Fruit fly (Drosophila melanogaster) whole organism, wandering third instar larva: ENCODE results near the gene mRpL12.

Source experiments
- Abd-B ChIP-seq: fragments of >200 bp; optimal IDR thresholded peaks from 2 replicates; lab custom pipeline; 2017; ENCODE audit warnings: missing biosample characterization, missing genetic modification characterization
- CG32264 ChIP-seq: fragments of 200-800 bp; sonication (Bioruptor generic); optimal IDR thresholded peaks from 2 replicates; lab custom pipeline; 2016; ENCODE audit warnings: missing biosample characterization, missing genetic modification characterization
- CG9705 ChIP-seq: fragments of 200-800 bp; sonication (Bioruptor generic); optimal IDR thresholded peaks from 2 replicates; lab custom pipeline; 2018; ENCODE audit warnings: missing biosample characterization, mild to moderate bottlenecking, missing genetic modification characterization
- CrebA ChIP-seq: fragments of 200-800 bp; sonication (Bioruptor generic); optimal IDR thresholded peaks from 2 replicates; lab custom pipeline; 2016; ENCODE audit warnings: missing biosample characterization, mild to moderate bottlenecking, missing genetic modification characterization, borderline replicate concordance
- Dfd ChIP-seq: fragments of >200 bp; optimal IDR thresholded peaks from 2 replicates; lab custom pipeline; 2017; ENCODE audit warnings: missing biosample characterization, missing genetic modification characterization
- Dif ChIP-seq: fragments of 200-275, 200-300 bp; sonication (Bioruptor generic); optimal IDR thresholded peaks from 2 replicates; lab custom pipeline; 2018; ENCODE audit warnings: missing biosample characterization, missing genetic modification characterization; ENCODE audit not compliant: partially characterized antibody
- GATAd ChIP-seq: sonication (Bioruptor generic); optimal IDR thresholded peaks from 2 replicates; lab custom pipeline; 2016; ENCODE audit warnings: missing biosample characterization, missing genetic modification characterization
- HLH106 ChIP-seq: fragments of 200-800 bp; optimal IDR thresholded peaks from 3 replicates; lab custom pipeline; 2019; ENCODE audit warnings: missing biosample characterization, mild to moderate bottlenecking, missing genetic modification characterization, moderate library complexity
- Hnf4 ChIP-seq: fragments of 200-800 bp; sonication (Bioruptor generic); optimal IDR thresholded peaks from 2 replicates; lab custom pipeline; 2016; ENCODE audit warnings: missing biosample characterization, mild to moderate bottlenecking, missing genetic modification characterization
- Hr78 ChIP-seq: fragments of >200 bp; optimal IDR thresholded peaks from 2 replicates; lab custom pipeline; 2017; ENCODE audit warnings: missing biosample characterization, missing genetic modification characterization
- Hr83 ChIP-seq: fragments of 200-300 bp; sonication (Bioruptor generic); optimal IDR thresholded peaks from 2 replicates; lab custom pipeline; 2016; ENCODE audit warnings: missing biosample characterization, mild to moderate bottlenecking, missing genetic modification characterization, moderate library complexity; ENCODE audit not compliant: poor library complexity, severe bottlenecking
- Jra ChIP-seq: sonication (Bioruptor generic); optimal IDR thresholded peaks from 2 replicates; lab custom pipeline; 2016; ENCODE audit warnings: missing biosample characterization, missing genetic modification characterization
- Mio ChIP-seq: sonication (Bioruptor generic); optimal IDR thresholded peaks from 2 replicates; lab custom pipeline; 2016; ENCODE audit warnings: missing biosample characterization, missing genetic modification characterization
- Myc ChIP-seq: fragments of >200 bp; optimal IDR thresholded peaks from 2 replicates; lab custom pipeline; 2017
- N ChIP-seq: fragments of >200 bp; optimal IDR thresholded peaks from 2 replicates; lab custom pipeline; 2018; ENCODE audit warnings: missing biosample characterization, missing external identifiers, missing genetic modification characterization
- OdsH ChIP-seq: fragments of 200-800 bp; sonication (Bioruptor generic); optimal IDR thresholded peaks from 2 replicates; lab custom pipeline; 2016; ENCODE audit warnings: missing biosample characterization, mild to moderate bottlenecking, missing genetic modification characterization
- Rel ChIP-seq, 2 experiments: fragments of 200-800 bp; sonication (Bioruptor generic) in 1 of 2; optimal IDR thresholded peaks; 2 replicates in 1 of 2; 3 replicates in 1 of 2; lab custom pipeline; 2016 to 2019; ENCODE audit warnings: mild to moderate bottlenecking in 2 of 2, missing biosample characterization in 2 of 2, missing genetic modification characterization in 2 of 2, moderate library complexity in 1 of 2
- Sp1 ChIP-seq: fragments of 200-800 bp; sonication (Bioruptor generic); optimal IDR thresholded peaks from 3 replicates; lab custom pipeline; 2019; ENCODE audit warnings: missing biosample characterization, mild to moderate bottlenecking, missing genetic modification characterization, moderate library complexity
- Vsx2 ChIP-seq: fragments of 200-300, 225-300 bp; sonication (Bioruptor generic); optimal IDR thresholded peaks from 2 replicates; lab custom pipeline; 2018; ENCODE audit warnings: missing biosample characterization, missing genetic modification characterization; ENCODE audit not compliant: partially characterized antibody
- br ChIP-seq: fragments of 200-800 bp; sonication (Bioruptor generic); optimal IDR thresholded peaks from 2 replicates; lab custom pipeline; 2016; ENCODE audit warnings: missing biosample characterization, missing genetic modification characterization
- brk ChIP-seq: fragments of 200-800 bp; sonication (Bioruptor generic); optimal IDR thresholded peaks from 2 replicates; lab custom pipeline; 2016; ENCODE audit warnings: missing biosample characterization, mild to moderate bottlenecking, missing genetic modification characterization
- dl ChIP-seq, 2 experiments: fragments of 175-275, 200-275 bp in 1 of 2; fragments of 200-275 bp in 1 of 2; sonication (Bioruptor generic); optimal IDR thresholded peaks; lab custom pipeline; 2018; ENCODE audit warnings: mild to moderate bottlenecking in 2 of 2, missing biosample characterization in 2 of 2, missing genetic modification characterization in 2 of 2, moderate library complexity in 2 of 2; ENCODE audit not compliant: partially characterized antibody in 2 of 2, insufficient read depth in 1 of 2
- dmrt93B ChIP-seq: fragments of 200-800 bp; sonication (Bioruptor generic); optimal IDR thresholded peaks from 2 replicates; lab custom pipeline; 2018; ENCODE audit warnings: missing biosample characterization, mild to moderate bottlenecking, missing genetic modification characterization
- dsf ChIP-seq: sonication (Bioruptor generic); optimal IDR thresholded peaks from 2 replicates; lab custom pipeline; 2016; ENCODE audit warnings: missing biosample characterization, missing genetic modification characterization, borderline replicate concordance
- ey ChIP-seq: fragments of 200-800 bp; sonication (Bioruptor generic); optimal IDR thresholded peaks from 2 replicates; lab custom pipeline; 2016; ENCODE audit warnings: missing biosample characterization, missing genetic modification characterization
- foxo ChIP-seq, 2 experiments: fragments of 200-800 bp; sonication (Bioruptor generic); optimal IDR thresholded peaks; 2 replicates in 1 of 2; 3 replicates in 1 of 2; lab custom pipeline; 2016 to 2017; ENCODE audit warnings: missing biosample characterization in 2 of 2, missing genetic modification characterization in 2 of 2
- fru ChIP-seq: fragments of 200-800 bp; sonication (Bioruptor generic); optimal IDR thresholded peaks from 3 replicates; lab custom pipeline; 2016; ENCODE audit warnings: missing biosample characterization, mild to moderate bottlenecking, missing genetic modification characterization
- h ChIP-seq: fragments of 200-800 bp; sonication (Bioruptor generic); optimal IDR thresholded peaks from 3 replicates; lab custom pipeline; 2016; ENCODE audit warnings: missing biosample characterization, mild to moderate bottlenecking, missing genetic modification characterization
- jim ChIP-seq: fragments of 175-275, 200-325 bp; sonication (Bioruptor generic); optimal IDR thresholded peaks from 2 replicates; lab custom pipeline; 2016; ENCODE audit warnings: missing biosample characterization, mild to moderate bottlenecking, missing genetic modification characterization
- lola ChIP-seq: fragments of >200 bp; optimal IDR thresholded peaks from 2 replicates; lab custom pipeline; 2017; ENCODE audit warnings: missing biosample characterization, missing genetic modification characterization
- pan ChIP-seq: fragments of >200 bp; optimal IDR thresholded peaks from 2 replicates; lab custom pipeline; 2017
- psq ChIP-seq: fragments of 200-800 bp; sonication (Bioruptor generic); optimal IDR thresholded peaks from 3 replicates; lab custom pipeline; 2017; ENCODE audit warnings: missing biosample characterization, mild to moderate bottlenecking, missing genetic modification characterization, moderate library complexity
- rgr ChIP-seq: fragments of 200-800 bp; sonication (Bioruptor generic); optimal IDR thresholded peaks from 3 replicates; lab custom pipeline; 2016; ENCODE audit warnings: missing biosample characterization, mild to moderate bottlenecking, missing genetic modification characterization
- sage ChIP-seq: fragments of 200-800 bp; sonication (Bioruptor generic); optimal IDR thresholded peaks from 2 replicates; lab custom pipeline; 2016; ENCODE audit warnings: missing biosample characterization, mild to moderate bottlenecking, missing genetic modification characterization
- sv ChIP-seq: fragments of 200-800 bp; sonication (Bioruptor generic); optimal IDR thresholded peaks from 3 replicates; lab custom pipeline; 2016; ENCODE audit warnings: missing biosample characterization, missing genetic modification characterization
- tai ChIP-seq: sonication (Bioruptor generic); optimal IDR thresholded peaks from 2 replicates; lab custom pipeline; 2016; ENCODE audit warnings: missing biosample characterization, missing genetic modification characterization
- usp ChIP-seq: fragments of >200 bp; optimal IDR thresholded peaks from 2 replicates; lab custom pipeline; 2017; ENCODE audit warnings: missing biosample characterization, missing genetic modification characterization
- woc ChIP-seq: sonication (Bioruptor generic); optimal IDR thresholded peaks from 2 replicates; lab custom pipeline; 2016; ENCODE audit warnings: missing biosample characterization, mild to moderate bottlenecking, missing genetic modification characterization

The mRpL12 gene

DNA sequence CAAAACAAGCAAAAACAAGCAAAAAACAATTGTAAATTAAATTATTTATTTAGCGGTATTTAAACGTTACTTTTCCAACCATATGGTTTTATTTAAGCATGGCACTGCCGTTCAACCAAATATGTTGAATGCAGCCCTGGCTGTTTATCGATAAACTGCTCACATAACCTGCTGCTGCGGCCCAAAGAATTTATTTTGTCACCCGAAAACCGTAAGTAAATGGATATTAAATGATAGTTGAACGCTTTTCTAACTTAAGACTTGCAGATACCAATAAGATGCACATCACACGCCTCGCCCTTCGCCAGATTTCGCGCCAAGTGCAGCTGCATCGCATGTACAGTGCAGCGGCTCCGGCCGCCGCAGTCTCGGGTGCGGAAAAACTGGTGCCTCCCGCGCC lies at the start of gene mRpL12:
Gene mRpL12, plus strand, starts transcription at position 123 of the 400 bp plus-strand sequence.
- no peak for TF ChIP-seq Dif (GFP tag; lab: Kevin White, UChicago)
- no peak for TF ChIP-seq Hr83 (GFP tag; lab: Kevin White, UChicago)
- no peak for TF ChIP-seq OdsH (GFP tag; lab: Kevin White, UChicago)
- no peak for TF ChIP-seq foxo (GFP tag; optimal IDR thresholded peaks at IDR 0.05; lab: Kevin White, UChicago)

DNA sequence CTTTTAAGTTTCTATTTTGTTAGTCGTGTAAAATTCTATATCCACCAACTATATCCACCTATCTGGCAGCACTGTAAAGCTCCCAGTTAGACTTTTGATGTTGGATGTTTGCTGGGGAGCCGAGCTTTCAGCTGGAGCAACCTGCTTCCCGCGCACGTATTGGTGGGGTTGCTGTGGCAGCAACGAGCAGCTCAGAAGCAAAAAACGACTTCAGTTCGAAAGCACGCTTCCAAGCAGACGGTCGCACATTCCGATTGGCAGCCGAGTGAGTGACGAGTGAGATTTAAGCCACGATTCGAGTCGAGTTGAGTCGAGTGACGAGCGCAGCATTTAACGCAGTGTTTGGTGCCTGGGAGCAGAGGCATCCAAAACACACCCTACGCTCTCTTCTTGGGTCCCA lies 44.3 kb upstream of the mRpL12 start, which contains the start of the genes Tsp66E and mfr:
Gene Tsp66E, plus strand, starts transcription at position 168 of the 400 bp plus-strand sequence.
Gene mfr, minus strand, starts transcription at position 340 of the 400 bp plus-strand sequence.
- no peak for TF ChIP-seq usp (GFP tag; lab: Kevin White, UChicago)
- no peak for TF ChIP-seq tai
- TF ChIP-seq lola (GFP tag; lab: Kevin White, UChicago) = no peak
- TF ChIP-seq CG9705 (GFP tag; lab: Kevin White, UChicago) = no peak
- TF ChIP-seq dsf (GFP tag; lab: Kevin White, UChicago) = no peak
- peak; percentile 39 for TF ChIP-seq fru (GFP tag; lab: Kevin White, UChicago)
- TF ChIP-seq br = peak; percentile 35
- peak; percentile 62 for TF ChIP-seq Dif (GFP tag; lab: Kevin White, UChicago)
- TF ChIP-seq Rel (GFP tag; optimal IDR thresholded peaks at IDR 0.05; lab: Kevin White, UChicago) = no peak
- no peak for TF ChIP-seq Rel (tag; optimal IDR thresholded peaks at IDR 0.05; lab: Kevin White, UChicago)
- no peak for TF ChIP-seq HLH106 (tag; lab: Kevin White, UChicago)
- TF ChIP-seq Hr78 (GFP tag; lab: Kevin White, UChicago) = no peak
- peak; percentile 1 for TF ChIP-seq woc (GFP tag; lab: Kevin White, UChicago)
- TF ChIP-seq h (GFP tag; lab: Kevin White, UChicago) = peak; percentile 40
- TF ChIP-seq ey (GFP tag; lab: Kevin White, UChicago) = peak; percentile 0
- TF ChIP-seq Jra (GFP tag; lab: Kevin White, UChicago) = peak; percentile 26
- no peak for TF ChIP-seq CrebA
- no peak for TF ChIP-seq N (GFP tag; lab: Kevin White, UChicago)
- TF ChIP-seq rgr = peak; percentile 13
- peak; percentile 39 for TF ChIP-seq Vsx2
- TF ChIP-seq dl (GFP tag; optimal IDR thresholded peaks at IDR 0.05; lab: Kevin White, UChicago; ENCODE audit: insufficient read depth in 1 of 2, partially characterized antibody in 2 of 2) = peak in 1 of 2 experiments; percentile 30
- TF ChIP-seq Hnf4 = no peak
- TF ChIP-seq psq (GFP tag; lab: Kevin White, UChicago) = no peak
- no peak for TF ChIP-seq GATAd

DNA sequence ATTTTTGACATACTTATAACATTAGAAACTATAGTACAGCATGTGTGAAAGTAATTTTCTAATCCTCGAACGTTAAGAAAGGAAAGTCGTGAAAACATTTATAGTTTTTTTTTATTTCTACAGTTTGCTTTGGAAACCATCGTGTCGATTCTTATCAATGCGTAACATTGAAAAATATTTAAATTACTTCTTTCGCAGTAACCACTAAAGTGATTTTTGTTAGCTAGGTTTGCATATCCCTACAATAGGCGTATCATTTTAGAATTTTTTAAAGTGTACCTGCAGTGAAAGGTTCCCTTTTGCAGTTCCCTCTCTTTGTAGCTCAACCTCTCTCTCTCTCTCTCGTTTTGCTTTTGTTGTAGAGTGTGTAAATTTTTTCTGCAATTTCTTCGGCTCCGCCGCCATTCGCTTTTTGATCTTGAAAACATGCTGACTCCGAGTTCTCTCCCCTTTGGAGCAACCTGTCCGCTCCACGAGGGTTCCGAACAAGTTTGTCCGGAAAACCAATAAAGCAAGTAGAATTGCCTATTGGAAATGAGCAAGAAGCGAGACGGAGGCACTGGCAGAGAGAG lies 43.0 kb upstream of the mRpL12 start:
- TF ChIP-seq jim (GFP tag; lab: Kevin White, UChicago) = no peak
- no peak for TF ChIP-seq Mio (GFP tag; lab: Kevin White, UChicago)
- no peak for TF ChIP-seq Dfd
- TF ChIP-seq Abd-B (GFP tag; lab: Kevin White, UChicago) = no peak
- no peak for TF ChIP-seq Myc (lab: Kevin White, UChicago)
- no peak for TF ChIP-seq CrebA
- no peak for TF ChIP-seq brk (GFP tag; lab: Kevin White, UChicago)
- peak; percentile 62 for TF ChIP-seq br
- TF ChIP-seq Jra (GFP tag; lab: Kevin White, UChicago) = peak; percentile 40
- TF ChIP-seq Hr83 (GFP tag; lab: Kevin White, UChicago) = no peak
- TF ChIP-seq usp (GFP tag; lab: Kevin White, UChicago) = no peak
- TF ChIP-seq CG32264 (GFP tag; lab: Kevin White, UChicago) = no peak
- no peak for TF ChIP-seq lola (GFP tag; lab: Kevin White, UChicago)
- no peak for TF ChIP-seq GATAd
- TF ChIP-seq dl (GFP tag; optimal IDR thresholded peaks at IDR 0.05; lab: Kevin White, UChicago; ENCODE audit: insufficient read depth in 1 of 2, partially characterized antibody in 2 of 2) = no peak
- TF ChIP-seq Hnf4 = peak; percentile 29
- TF ChIP-seq sage (GFP tag; lab: Kevin White, UChicago) = no peak
- peak; percentile 18 for TF ChIP-seq rgr
- TF ChIP-seq dsf (GFP tag; lab: Kevin White, UChicago) = no peak
- no peak for TF ChIP-seq pan (lab: Kevin White, UChicago)
- peak; percentile 79 for TF ChIP-seq fru (GFP tag; lab: Kevin White, UChicago)
- TF ChIP-seq psq (GFP tag; lab: Kevin White, UChicago) = peak; percentile 76
- TF ChIP-seq woc (GFP tag; lab: Kevin White, UChicago) = peak; percentile 77
- TF ChIP-seq Hr78 (GFP tag; lab: Kevin White, UChicago) = no peak
- TF ChIP-seq HLH106 (tag; lab: Kevin White, UChicago) = peak; percentile 36
- no peak for TF ChIP-seq Rel (GFP tag; optimal IDR thresholded peaks at IDR 0.05; lab: Kevin White, UChicago)
- TF ChIP-seq Rel (tag; optimal IDR thresholded peaks at IDR 0.05; lab: Kevin White, UChicago) = no peak
- no peak for TF ChIP-seq tai
- peak; percentile 51 for TF ChIP-seq dmrt93B (GFP tag; lab: Kevin White, UChicago)
- no peak for TF ChIP-seq N (GFP tag; lab: Kevin White, UChicago)
- TF ChIP-seq Vsx2 = no peak
- peak; percentile 62 for TF ChIP-seq Sp1 (GFP tag; lab: Kevin White, UChicago)
- no peak for TF ChIP-seq sv (GFP tag; lab: Kevin White, UChicago)
- TF ChIP-seq Dif (GFP tag; lab: Kevin White, UChicago) = peak; percentile 44
- peak; percentile 69 for TF ChIP-seq ey (GFP tag; lab: Kevin White, UChicago)
- no peak for TF ChIP-seq CG9705 (GFP tag; lab: Kevin White, UChicago)
- TF ChIP-seq foxo (GFP tag; optimal IDR thresholded peaks at IDR 0.05; lab: Kevin White, UChicago) = peak in 1 of 2 experiments; percentile 72
- TF ChIP-seq OdsH (GFP tag; lab: Kevin White, UChicago) = peak; percentile 63
- peak; percentile 56 for TF ChIP-seq h (GFP tag; lab: Kevin White, UChicago)
